Worm (Caenorhabditis elegans) whole organism, L4/young adult: ENCODE measurements around the gene vang-1.

Experiments used
- W03F9.2 ChIP-seq: fragments of 150-350 bp; optimal IDR thresholded peaks from 2 replicates; lab custom pipeline; 2014; ENCODE audit warnings: missing biosample characterization, missing genetic modification characterization
- dao-5 ChIP-seq: sonication (generic microtip); optimal IDR thresholded peaks from 2 replicates; lab custom pipeline; 2016; ENCODE audit warnings: missing genotype, missing genetic modification characterization, moderate library complexity, missing compliant biosample characterization
- him-1 ChIP-seq: sonication (generic microtip); optimal IDR thresholded peaks from 2 replicates; lab custom pipeline; 2016; ENCODE audit warnings: missing genotype, missing genetic modification reagents, missing genetic modification characterization, missing compliant biosample characterization

Gene vang-1

ce11 chrX:2900897-2901496 lies 15.3 kb downstream of the vang-1 start:
- no peak for TF ChIP-seq him-1
- no peak for TF ChIP-seq dao-5
- TF ChIP-seq W03F9.2 (tag; lab: Kevin White, UChicago): no peak

DNA sequence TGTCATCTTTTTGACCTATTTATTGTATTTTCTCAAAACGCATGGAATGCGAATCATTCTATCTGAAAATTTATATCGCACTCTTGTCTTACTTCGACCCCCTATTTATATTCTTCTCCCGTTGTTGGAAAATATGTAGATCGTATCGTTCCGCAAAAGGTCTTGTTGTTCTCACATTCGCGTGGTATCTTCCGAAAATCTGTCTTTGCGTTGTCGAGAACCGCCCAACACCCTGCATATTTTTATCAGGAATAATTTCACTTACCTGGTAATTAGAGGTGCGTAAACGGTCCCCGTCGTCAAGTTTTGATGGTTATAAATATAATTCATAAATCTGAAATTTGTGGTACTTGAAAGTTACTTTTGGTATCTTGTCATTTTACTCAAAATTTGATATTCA lies 17.2 kb downstream of the vang-1 start:
- TF ChIP-seq W03F9.2 (tag; lab: Kevin White, UChicago) (no peak), him-1 (no peak), dao-5 (no peak)

DNA sequence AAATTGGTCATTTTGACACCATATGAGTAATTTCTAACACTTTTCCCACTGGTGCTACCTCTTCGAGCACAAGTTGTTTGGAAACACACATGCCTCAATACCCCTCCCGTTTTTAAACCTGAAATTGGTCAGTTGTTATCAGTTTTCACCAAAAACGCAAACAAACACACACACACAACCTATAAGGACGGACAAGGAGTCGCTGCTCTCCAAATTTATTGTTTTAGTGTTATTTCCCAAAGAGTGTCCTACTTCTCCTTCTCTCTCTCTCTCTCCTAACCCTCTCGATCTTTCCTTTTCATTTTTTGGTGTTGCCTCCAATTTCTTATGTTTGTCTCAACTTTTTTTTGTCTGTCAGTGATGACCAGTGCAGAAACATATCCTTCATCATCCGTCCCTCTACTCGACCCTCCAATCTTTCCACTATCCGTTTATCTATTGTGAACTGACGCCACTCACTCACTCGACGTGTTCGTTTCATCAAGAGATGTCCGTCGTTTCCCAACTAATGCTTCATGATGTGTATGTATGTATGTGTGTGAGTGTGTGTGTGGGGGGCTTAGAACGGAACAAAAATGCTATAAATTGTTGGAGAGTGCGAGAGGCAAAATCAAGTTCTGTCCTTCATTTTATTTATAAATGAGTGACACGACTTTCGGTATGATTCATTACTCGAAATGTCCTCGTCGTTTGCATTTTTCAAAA lies 18.2 kb downstream of the vang-1 start:
- no peak for TF ChIP-seq him-1
- TF ChIP-seq dao-5: no peak
- no peak for TF ChIP-seq W03F9.2 (tag; lab: Kevin White, UChicago)

ce11 chrX:2906062-2906732 lies 20.5 kb downstream of the vang-1 start:
- TF ChIP-seq dao-5: no peak
- no peak for TF ChIP-seq him-1
- no peak for TF ChIP-seq W03F9.2 (tag; lab: Kevin White, UChicago)

DNA sequence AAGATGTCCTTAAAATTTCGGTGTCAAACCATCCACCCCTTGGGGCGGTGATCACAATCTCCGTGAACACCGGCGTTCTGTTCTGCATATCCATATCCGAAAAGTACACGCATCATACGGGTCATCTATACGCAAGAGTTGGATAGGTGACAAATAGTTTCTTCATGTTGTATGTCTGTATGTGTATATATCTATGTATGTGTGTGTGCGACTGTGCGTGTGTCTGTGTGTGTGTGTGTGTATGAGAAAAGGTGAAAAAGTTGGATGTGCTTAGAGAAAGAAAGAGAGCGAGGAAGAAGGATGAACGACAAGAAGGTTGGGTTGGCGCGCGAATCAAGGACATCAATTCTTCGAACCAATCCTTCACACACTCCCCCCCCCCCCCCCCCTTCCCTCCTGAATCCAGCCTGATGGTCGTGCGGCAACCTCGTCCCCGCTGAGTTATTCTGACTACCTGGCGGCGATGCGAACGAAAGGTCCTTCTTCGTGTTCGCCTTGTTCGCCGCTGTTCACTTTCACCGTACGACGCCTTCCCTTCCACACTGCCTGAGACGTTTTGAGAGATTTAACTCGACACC lies 21.7 kb downstream of the vang-1 start:
- TF ChIP-seq dao-5: no peak
- TF ChIP-seq W03F9.2 (tag; lab: Kevin White, UChicago): no peak
- no peak for TF ChIP-seq him-1

ce11 chrX:2909227-2909626 lies 23.6 kb downstream of the vang-1 start, which contains the start of gene nmy-1:
nmy-1 (plus strand) TSS chrX:2909527.
- TF ChIP-seq dao-5 (no peak), W03F9.2 (tag; lab: Kevin White, UChicago) (no peak), him-1 (no peak)

- TF ChIP-seq him-1 (no peak), dao-5 (no peak), W03F9.2 (tag; lab: Kevin White, UChicago) (no peak)
Observed at ce11 chrX:2912689-2913088, 27.0 kb downstream of the vang-1 start.

DNA sequence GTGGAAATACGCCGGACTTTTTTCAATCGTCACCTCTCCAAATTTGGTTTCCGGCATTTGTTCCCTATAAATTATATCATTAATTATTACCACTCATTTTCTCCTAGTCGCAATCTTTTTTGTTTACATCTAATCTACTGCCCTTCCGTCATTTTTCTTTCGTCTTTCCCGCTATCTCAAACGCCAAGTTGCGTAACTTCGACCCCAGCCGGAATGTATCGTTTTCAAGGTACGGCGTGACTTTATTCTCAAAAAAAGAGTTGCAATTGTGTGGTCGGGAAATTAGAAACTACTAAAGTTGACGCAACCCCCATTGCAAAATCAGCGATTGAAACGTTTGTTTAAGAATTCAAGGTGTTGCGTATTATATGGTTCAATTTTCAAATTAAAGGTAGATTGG lies 33.8 kb downstream of the vang-1 start:
- no peak for TF ChIP-seq him-1
- no peak for TF ChIP-seq W03F9.2 (tag; lab: Kevin White, UChicago)
- TF ChIP-seq dao-5: no peak

DNA sequence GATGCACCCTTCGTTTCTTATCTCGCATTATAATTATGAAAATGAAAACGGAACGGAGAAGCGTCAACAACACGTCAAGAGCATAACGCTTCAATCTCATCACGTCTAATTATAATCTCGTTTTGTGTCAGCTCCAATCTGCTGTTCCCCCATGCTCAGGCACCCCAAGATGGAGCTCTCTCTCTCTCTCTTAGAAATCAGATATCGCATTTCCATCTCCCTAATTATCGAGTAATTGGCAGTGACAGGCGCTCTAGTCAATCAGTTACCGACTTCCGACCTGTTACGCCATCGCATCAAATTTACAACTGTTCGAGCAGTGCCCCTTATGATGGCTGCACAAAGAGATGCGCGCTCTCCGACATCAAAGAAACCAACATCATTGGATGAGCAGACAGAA lies 34.8 kb downstream of the vang-1 start:
- TF ChIP-seq dao-5 (no peak), him-1 (no peak), W03F9.2 (tag; lab: Kevin White, UChicago) (no peak)

DNA sequence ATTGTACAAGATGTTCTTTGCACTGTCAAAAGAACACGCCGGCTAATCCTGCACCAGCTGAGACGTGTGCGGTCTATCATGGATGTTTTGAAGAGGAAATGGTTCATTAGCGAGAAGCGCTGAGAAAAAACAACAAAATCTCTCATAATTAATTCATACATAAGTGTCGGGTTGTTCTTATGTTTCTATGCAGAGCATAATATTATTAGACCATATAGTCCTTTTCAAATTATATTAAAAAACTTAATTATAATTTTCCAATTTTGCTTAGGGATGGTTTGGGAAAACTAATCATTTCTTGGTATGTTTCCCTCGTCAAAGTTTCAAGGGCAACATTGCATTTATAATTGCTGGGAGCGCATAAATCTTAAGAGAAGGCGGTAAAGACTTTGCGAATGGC lies 36.1 kb downstream of the vang-1 start:
- TF ChIP-seq W03F9.2 (tag; lab: Kevin White, UChicago) (no peak), him-1 (no peak), dao-5 (no peak)

ce11 chrX:2922602-2923203 lies 37.0 kb downstream of the vang-1 start:
- no peak for TF ChIP-seq dao-5
- no peak for TF ChIP-seq W03F9.2 (tag; lab: Kevin White, UChicago)
- no peak for TF ChIP-seq him-1

ce11 chrX:2923888-2924287 lies 38.2 kb downstream of the vang-1 start, which contains the start of gene hst-3.2:
hst-3.2 (minus strand) TSS chrX:2923988.
- TF ChIP-seq W03F9.2 (tag; lab: Kevin White, UChicago) (no peak), dao-5 (no peak), him-1 (no peak)

DNA sequence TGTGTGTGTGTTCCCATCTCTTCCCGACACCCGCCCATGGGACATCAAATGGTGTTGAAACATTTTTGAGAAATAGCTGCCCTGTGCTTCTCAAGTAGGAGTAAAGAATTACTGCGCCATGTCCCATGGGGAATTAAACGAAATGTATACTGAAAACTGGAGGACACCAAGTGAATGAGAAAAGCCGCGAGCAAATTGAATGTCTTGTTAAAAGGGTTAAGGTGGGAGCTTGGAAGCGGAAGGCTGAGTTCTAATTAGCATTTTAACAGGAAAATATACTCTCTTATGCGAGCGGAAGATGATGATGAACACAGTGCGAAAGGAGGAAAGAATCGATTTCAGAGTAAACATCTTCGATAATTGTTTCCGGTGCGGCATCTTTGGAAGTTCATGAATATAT lies 38.8 kb downstream of the vang-1 start:
- TF ChIP-seq W03F9.2 (tag; lab: Kevin White, UChicago) (no peak), dao-5 (no peak), him-1 (no peak)

DNA sequence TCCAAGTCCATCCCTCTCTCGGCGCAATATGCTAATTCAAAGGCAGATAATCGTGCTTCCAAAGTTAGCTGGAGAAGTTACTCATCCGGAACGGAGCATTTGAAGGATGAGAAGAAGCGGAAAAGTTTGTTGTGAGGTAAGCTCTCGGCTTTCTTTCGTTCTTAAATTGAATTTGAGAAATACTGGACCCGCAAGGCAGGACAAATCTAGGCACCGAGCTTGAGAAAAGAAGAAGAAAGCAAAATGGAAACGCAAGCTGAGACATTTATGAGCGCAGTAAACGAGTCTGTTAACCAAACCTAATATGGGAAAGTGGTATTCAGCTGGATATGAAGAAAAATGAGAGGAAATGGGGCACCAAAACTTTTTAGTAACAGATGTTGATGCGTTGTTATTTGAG lies 40.3 kb downstream of the vang-1 start:
- TF ChIP-seq him-1 (no peak), W03F9.2 (tag; lab: Kevin White, UChicago) (no peak), dao-5 (no peak)
